Worm (Caenorhabditis elegans) whole organism, early embryonic: ENCODE measurements around the gene athp-1.

Experiments
- B0310.2 ChIP-seq: sonication (generic microtip); optimal IDR thresholded peaks from 2 replicates; lab custom pipeline; 2016; ENCODE audit warnings: mild to moderate bottlenecking, missing genetic modification characterization, missing compliant biosample characterization
- F13C5.2 ChIP-seq: sonication (generic microtip); optimal IDR thresholded peaks from 2 replicates; lab custom pipeline; 2017; ENCODE audit warnings: mild to moderate bottlenecking, missing genetic modification characterization, inconsistent platforms, missing compliant biosample characterization
- aly-1 ChIP-seq: sonication (generic microtip); optimal IDR thresholded peaks from 2 replicates; lab custom pipeline; 2016; ENCODE audit warnings: missing genetic modification characterization, missing compliant biosample characterization
- ama-1 ChIP-seq: fragments of 150-350 bp; optimal IDR thresholded peaks from 2 replicates; lab custom pipeline; 2014
- ceh-13 ChIP-seq: fragments of 200-800 bp; sonication (Bioruptor generic); optimal IDR thresholded peaks from 2 replicates; lab custom pipeline; 2018; ENCODE audit warnings: mild to moderate bottlenecking, missing genetic modification characterization, missing compliant biosample characterization
- ceh-36 ChIP-seq: sonication (generic microtip); optimal IDR thresholded peaks from 2 replicates; lab custom pipeline; 2016; ENCODE audit warnings: missing genetic modification characterization, inconsistent platforms, missing compliant biosample characterization
- ets-7 ChIP-seq: sonication (generic microtip); optimal IDR thresholded peaks from 2 replicates; lab custom pipeline; 2016; ENCODE audit warnings: missing genotype, missing genetic modification characterization, missing compliant biosample characterization
- flt-1 ChIP-seq: fragments of 200-800 bp; sonication (Bioruptor generic); IDR thresholded peaks from 2 replicates; pipeline ENCODE4 v1.3.6; 2022; ENCODE audit warnings: missing genetic modification characterization, missing compliant biosample characterization
- hmbx-1 ChIP-seq: sonication (generic microtip); optimal IDR thresholded peaks from 2 replicates; lab custom pipeline; 2016; ENCODE audit warnings: mild to moderate bottlenecking, missing genetic modification characterization, missing compliant biosample characterization
- hmg-4 ChIP-seq: fragments of 200-800 bp; sonication (Bioruptor generic); optimal IDR thresholded peaks from 2 replicates; lab custom pipeline; 2018; ENCODE audit warnings: mild to moderate bottlenecking, missing genetic modification characterization, missing compliant biosample characterization
- hnd-1 ChIP-seq: sonication (generic microtip); optimal IDR thresholded peaks from 2 replicates; lab custom pipeline; 2016; ENCODE audit warnings: missing genetic modification characterization, missing compliant biosample characterization
- pes-1 ChIP-seq: fragments of 200-800 bp; sonication (Bioruptor generic); IDR thresholded peaks from 2 replicates; pipeline ENCODE4 v1.3.6; 2022; ENCODE audit warnings: missing genetic modification reagents, missing genetic modification characterization, missing compliant biosample characterization
- scrt-1 ChIP-seq: fragments of 200-800 bp; sonication (Bioruptor generic); IDR thresholded peaks from 2 replicates; pipeline ENCODE4 v1.3.6; 2022; ENCODE audit warnings: missing genetic modification characterization, missing compliant biosample characterization
- sea-1 ChIP-seq: fragments of 200-800 bp; sonication (Bioruptor generic); conservative IDR thresholded peaks from 2 replicates; pipeline ENCODE4 v1.3.6; 2022; ENCODE audit warnings: missing genetic modification characterization, missing compliant biosample characterization
- tbx-11 ChIP-seq: fragments of 200-800 bp; sonication (Bioruptor generic); IDR thresholded peaks from 2 replicates; pipeline ENCODE4 v1.3.6; 2022; ENCODE audit warnings: missing genetic modification characterization, missing compliant biosample characterization
- tbx-37 ChIP-seq: fragments of 200-800 bp; sonication (Bioruptor generic); conservative IDR thresholded peaks from 2 replicates; pipeline ENCODE4 v1.3.6; 2022; ENCODE audit warnings: missing genetic modification reagents, missing genetic modification characterization, missing compliant biosample characterization
- tra-4 ChIP-seq: sonication (generic microtip); optimal IDR thresholded peaks from 2 replicates; lab custom pipeline; 2017; ENCODE audit warnings: missing genetic modification characterization, missing compliant biosample characterization

Gene athp-1

DNA sequence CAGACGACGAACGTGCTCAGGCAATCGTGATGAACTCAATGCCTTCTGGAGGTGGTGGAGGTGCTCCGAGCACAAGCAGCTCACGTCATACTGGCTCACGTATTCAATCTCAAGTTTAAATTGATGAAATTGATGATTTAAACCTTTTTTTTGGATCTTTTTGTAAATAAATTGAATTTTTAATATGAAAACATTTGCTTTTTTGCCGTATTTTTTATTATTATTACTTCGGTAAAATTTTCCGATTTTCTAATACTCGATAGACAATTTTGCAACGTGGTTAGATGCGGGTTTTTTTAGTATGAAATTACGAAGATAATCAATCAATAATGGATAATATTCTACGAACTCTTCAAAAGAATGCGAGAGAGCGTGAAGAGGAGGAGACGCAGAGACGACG lies 23.6 kb upstream of the athp-1 start, which contains the start of gene oxi-1:
Gene oxi-1, plus strand, starts transcription at position 301 of the 400 bp plus-strand sequence.
- TF ChIP-seq hmg-4 (no peak), hnd-1 (tag; lab: Kevin White, UChicago) (no peak), ets-7 (tag; lab: Kevin White, UChicago) (no peak), pes-1 (GFP tag; lab: Robert Waterston, UW) (no peak), hmbx-1 (tag; lab: Kevin White, UChicago) (no peak), scrt-1 (GFP tag; lab: Robert Waterston, UW) (no peak), F13C5.2 (tag; lab: Kevin White, UChicago) (no peak), tbx-11 (GFP tag; lab: Robert Waterston, UW) (no peak), tra-4 (tag; lab: Kevin White, UChicago) (no peak), ama-1 (lab: Kevin White, UChicago) (no peak), tbx-37 (GFP tag; lab: Robert Waterston, UW) (no peak), sea-1 (no peak), ceh-36 (tag; lab: Kevin White, UChicago) (no peak), B0310.2 (tag; lab: Kevin White, UChicago) (no peak), flt-1 (GFP tag; lab: Robert Waterston, UW) (no peak)

ce11 chrIII:10861375-10861774 lies 20.2 kb upstream of the athp-1 start:
- TF ChIP-seq hmg-4 (no peak), scrt-1 (GFP tag; lab: Robert Waterston, UW) (no peak), hnd-1 (tag; lab: Kevin White, UChicago) (no peak), tra-4 (tag; lab: Kevin White, UChicago) (no peak)

DNA sequence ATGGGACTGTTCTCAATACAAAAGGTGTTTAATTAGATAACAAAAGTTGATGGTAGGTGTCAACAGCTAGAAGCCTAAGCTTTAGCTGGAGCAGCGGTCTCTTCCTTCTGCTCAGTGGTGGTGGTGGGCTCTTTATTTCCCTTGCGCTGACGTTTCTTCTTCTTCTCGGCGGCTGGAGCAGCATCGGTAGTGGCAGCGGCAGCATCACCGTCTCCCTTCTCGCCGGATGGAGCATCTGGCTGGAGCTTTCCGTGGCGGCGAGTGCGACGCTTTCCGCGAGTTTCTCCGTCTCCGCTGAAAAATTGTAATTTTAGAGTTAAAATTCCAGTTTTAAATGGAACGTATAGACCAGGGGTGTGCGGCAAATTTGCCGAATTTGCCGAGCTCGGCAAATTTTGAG lies 14.5 kb upstream of the athp-1 start:
- 0 out of 2 replicates have a peak, but pooled peaks have one; percentile 12 for TF ChIP-seq pes-1 (GFP tag; lab: Robert Waterston, UW)
- no peak for TF ChIP-seq ets-7 (tag; lab: Kevin White, UChicago)

- TF ChIP-seq pes-1 (GFP tag; lab: Robert Waterston, UW): no peak
- TF ChIP-seq F13C5.2 (tag; lab: Kevin White, UChicago): peak; percentile 61
Measured at ce11 chrIII:10868653-10869392, 12.7 kb upstream of the athp-1 start, which contains the start of the genes cey-4 and vps-50. cey-4 (minus strand) TSS chrIII:10868703. vps-50 (plus strand) TSS chrIII:10869193.

DNA sequence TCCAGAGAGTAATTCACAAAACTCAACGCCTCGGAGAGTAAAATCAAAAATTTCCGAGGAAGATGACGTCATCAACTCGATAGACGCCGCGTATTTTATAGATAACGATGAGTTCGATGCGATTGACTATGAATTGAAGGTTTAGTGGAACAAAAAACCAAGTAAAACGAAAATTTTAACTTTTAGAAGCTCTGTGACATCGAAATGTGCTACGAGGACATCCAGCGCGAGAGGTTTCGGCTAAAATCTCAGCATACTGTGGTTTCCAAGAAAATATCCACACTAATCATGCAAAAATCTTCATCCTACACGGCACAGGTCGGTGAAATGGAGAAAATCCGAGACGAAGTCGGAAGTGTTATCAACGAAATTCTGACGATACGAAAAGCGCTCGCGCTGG lies 12.0 kb upstream of the athp-1 start:
- TF ChIP-seq ceh-36 (tag; lab: Kevin White, UChicago): no peak
- no peak for TF ChIP-seq ceh-13 (GFP tag; lab: Kevin White, UChicago)
- TF ChIP-seq tbx-11 (GFP tag; lab: Robert Waterston, UW): no peak
- TF ChIP-seq aly-1 (tag; lab: Kevin White, UChicago): no peak

- TF ChIP-seq hnd-1 (tag; lab: Kevin White, UChicago) (no peak), ama-1 (lab: Kevin White, UChicago) (no peak), F13C5.2 (tag; lab: Kevin White, UChicago) (no peak), tbx-11 (GFP tag; lab: Robert Waterston, UW) (no peak)
Measured at ce11 chrIII:10870161-10870560, 11.4 kb upstream of the athp-1 start.

ce11 chrIII:10870814-10871213 lies 10.8 kb upstream of the athp-1 start:
- TF ChIP-seq ceh-36 (tag; lab: Kevin White, UChicago) (no peak), F13C5.2 (tag; lab: Kevin White, UChicago) (no peak), tra-4 (tag; lab: Kevin White, UChicago) (no peak), scrt-1 (GFP tag; lab: Robert Waterston, UW) (no peak), ets-7 (tag; lab: Kevin White, UChicago) (no peak), ceh-13 (GFP tag; lab: Kevin White, UChicago) (no peak), B0310.2 (tag; lab: Kevin White, UChicago) (no peak), hmbx-1 (tag; lab: Kevin White, UChicago) (no peak), pes-1 (GFP tag; lab: Robert Waterston, UW) (no peak), aly-1 (tag; lab: Kevin White, UChicago) (no peak), tbx-11 (GFP tag; lab: Robert Waterston, UW) (no peak), flt-1 (GFP tag; lab: Robert Waterston, UW) (no peak), sea-1 (no peak), hnd-1 (tag; lab: Kevin White, UChicago) (no peak), tbx-37 (GFP tag; lab: Robert Waterston, UW) (no peak), ama-1 (lab: Kevin White, UChicago) (no peak)

DNA sequence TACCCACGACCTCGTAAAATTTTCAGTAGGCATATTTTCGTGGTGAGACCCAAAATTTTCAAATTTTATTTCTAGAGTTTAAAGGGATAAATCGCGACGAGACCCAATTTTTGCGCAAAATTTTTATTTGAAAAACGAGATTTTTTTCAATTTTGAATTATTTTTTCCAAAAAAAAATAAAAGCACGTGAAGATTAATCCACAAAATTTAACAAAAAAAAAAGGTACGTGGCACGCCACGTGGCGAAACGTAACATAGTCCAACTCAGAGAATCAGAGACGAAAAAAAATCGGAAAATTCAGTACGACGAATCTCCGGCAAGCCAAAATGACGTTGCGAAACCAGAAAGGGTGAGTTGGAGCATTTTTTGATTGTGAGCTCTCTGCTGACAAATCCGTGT lies 6.4 kb upstream of the athp-1 start, which contains the start of gene C44B9.2:
Gene C44B9.2, plus strand, starts transcription at position 301 of the 400 bp plus-strand sequence.
- TF ChIP-seq hmbx-1 (tag; lab: Kevin White, UChicago) (no peak), tra-4 (tag; lab: Kevin White, UChicago) (no peak), aly-1 (tag; lab: Kevin White, UChicago) (no peak), ama-1 (lab: Kevin White, UChicago) (no peak), tbx-11 (GFP tag; lab: Robert Waterston, UW) (no peak), ets-7 (tag; lab: Kevin White, UChicago) (no peak), scrt-1 (GFP tag; lab: Robert Waterston, UW) (no peak), hnd-1 (tag; lab: Kevin White, UChicago) (no peak)
